Worm (Caenorhabditis elegans) whole organism, late embryonic: ENCODE results near the gene F56C3.1.

Source experiments
- ama-1 ChIP-seq: fragments of 150-350 bp; optimal IDR thresholded peaks from 2 replicates; lab custom pipeline; 2014
- dve-1 ChIP-seq: sonication (generic microtip); optimal IDR thresholded peaks from 2 replicates; lab custom pipeline; 2017; ENCODE audit warnings: antibody characterized with exemption, mild to moderate bottlenecking, missing genetic modification characterization, missing compliant biosample characterization
- eyg-1 ChIP-seq: sonication (generic microtip); optimal IDR thresholded peaks from 2 replicates; lab custom pipeline; 2016; ENCODE audit warnings: missing genotype, missing genetic modification characterization, missing compliant biosample characterization
- hlh-13 ChIP-seq: fragments of 200-800 bp; sonication (Bioruptor generic); optimal IDR thresholded peaks from 2 replicates; lab custom pipeline; 2018; ENCODE audit warnings: mild to moderate bottlenecking, missing genetic modification characterization, missing compliant biosample characterization
- lim-6 ChIP-seq: sonication (generic microtip); optimal IDR thresholded peaks from 2 replicates; lab custom pipeline; 2016; ENCODE audit warnings: missing genetic modification characterization, missing compliant biosample characterization
- mec-3 ChIP-seq: sonication (generic microtip); optimal IDR thresholded peaks from 2 replicates; lab custom pipeline; 2016; ENCODE audit warnings: borderline replicate concordance, missing genetic modification characterization, missing compliant biosample characterization
- nfya-1 ChIP-seq: sonication (generic microtip); optimal IDR thresholded peaks from 2 replicates; lab custom pipeline; 2017; ENCODE audit warnings: missing genetic modification characterization, mild to moderate bottlenecking, missing compliant biosample characterization, antibody characterized with exemption, moderate library complexity
- nhr-11 ChIP-seq: fragments of 150-350 bp; optimal IDR thresholded peaks from 2 replicates; lab custom pipeline; 2014; ENCODE audit warnings: missing biosample characterization, missing genetic modification characterization
- pag-3 ChIP-seq: sonication (generic microtip); optimal IDR thresholded peaks from 2 replicates; lab custom pipeline; 2016; ENCODE audit warnings: missing compliant biosample characterization, missing genetic modification characterization, borderline replicate concordance
- tbx-2 ChIP-seq: sonication (generic microtip); optimal IDR thresholded peaks from 2 replicates; lab custom pipeline; 2016; ENCODE audit warnings: missing genetic modification characterization, missing compliant biosample characterization
- unc-55 ChIP-seq: sonication (generic microtip); optimal IDR thresholded peaks from 2 replicates; lab custom pipeline; 2017; ENCODE audit warnings: missing biosample characterization, missing genetic modification reagents, missing genetic modification characterization
- unc-86 ChIP-seq: sonication (generic microtip); optimal IDR thresholded peaks from 2 replicates; lab custom pipeline; 2016; ENCODE audit warnings: missing genetic modification characterization, missing compliant biosample characterization

DNA sequence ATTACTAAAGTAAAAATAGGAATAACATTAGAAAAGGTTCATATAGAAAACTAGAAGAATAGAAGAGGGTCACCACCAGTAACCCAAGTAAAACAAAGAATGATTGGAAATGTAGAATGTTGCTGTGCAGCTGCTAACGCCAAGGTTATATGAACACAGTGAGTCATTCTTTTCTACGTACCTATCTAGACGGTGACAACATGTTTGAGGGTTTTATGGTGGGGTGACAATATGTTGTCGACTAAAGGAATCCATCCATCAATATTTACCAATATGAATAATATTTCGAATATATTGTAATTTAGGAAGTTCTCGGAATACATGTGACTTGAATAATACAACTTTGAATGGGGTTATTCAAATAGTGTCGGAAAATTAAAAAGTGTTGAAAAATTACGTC is 14.1 kb downstream of the F56C3.1 start, which contains the start of gene ZK402.5:
- no peak for TF ChIP-seq unc-86
- no peak for TF ChIP-seq mec-3 (tag; lab: Kevin White, UChicago)
- TF ChIP-seq eyg-1, result no peak
- TF ChIP-seq nhr-11 (tag; lab: Kevin White, UChicago), result no peak
- TF ChIP-seq unc-55 (GFP tag; lab: Kevin White, UChicago), result no peak
- no peak for TF ChIP-seq nfya-1
- no peak for TF ChIP-seq pag-3 (tag; lab: Kevin White, UChicago)
- TF ChIP-seq tbx-2, result no peak
- no peak for TF ChIP-seq ama-1 (lab: Kevin White, UChicago)
- TF ChIP-seq dve-1, result no peak
- TF ChIP-seq lim-6 (tag; lab: Kevin White, UChicago), result no peak
- no peak for TF ChIP-seq hlh-13 (GFP tag; lab: Kevin White, UChicago)
